Worm (Caenorhabditis elegans) whole organism, late embryonic: Measurements from ENCODE around the gene nhr-100.

Experiments used
- C38D4.7 ChIP-seq: fragments of 200-800 bp; sonication (Bioruptor generic); optimal IDR thresholded peaks from 2 replicates; lab custom pipeline; 2018; ENCODE audit warnings: mild to moderate bottlenecking, missing genetic modification characterization, moderate library complexity, missing compliant biosample characterization
- K02D7.2 ChIP-seq: sonication (generic microtip); optimal IDR thresholded peaks from 2 replicates; lab custom pipeline; 2017; ENCODE audit warnings: mild to moderate bottlenecking, missing genetic modification characterization, missing compliant biosample characterization
- K09A11.1 ChIP-seq: sonication (generic microtip); optimal IDR thresholded peaks from 2 replicates; lab custom pipeline; 2017; ENCODE audit warnings: antibody characterized with exemption, mild to moderate bottlenecking, missing genetic modification characterization, missing compliant biosample characterization; ENCODE audit not compliant: insufficient read depth
- Y22D7AL.16 ChIP-seq: sonication (generic microtip); optimal IDR thresholded peaks from 2 replicates; lab custom pipeline; 2016; ENCODE audit warnings: missing genetic modification characterization, missing compliant biosample characterization
- ama-1 ChIP-seq: fragments of 150-350 bp; optimal IDR thresholded peaks from 2 replicates; lab custom pipeline; 2014
- ceh-14 ChIP-seq: sonication (generic microtip); optimal IDR thresholded peaks from 2 replicates; lab custom pipeline; 2016; ENCODE audit warnings: missing genotype, missing genetic modification characterization, missing compliant biosample characterization
- ceh-19 ChIP-seq: fragments of 200-800 bp; sonication (Bioruptor generic); optimal IDR thresholded peaks from 2 replicates; lab custom pipeline; 2018; ENCODE audit warnings: mild to moderate bottlenecking, missing genetic modification characterization, missing compliant biosample characterization
- ceh-2 ChIP-seq: sonication (generic microtip); optimal IDR thresholded peaks from 2 replicates; lab custom pipeline; 2016; ENCODE audit warnings: missing genotype, missing genetic modification characterization, missing compliant biosample characterization
- ceh-22 ChIP-seq: sonication (generic microtip); optimal IDR thresholded peaks from 2 replicates; lab custom pipeline; 2017; ENCODE audit warnings: missing biosample characterization, missing genetic modification characterization
- ceh-24 ChIP-seq: sonication (generic microtip); optimal IDR thresholded peaks from 2 replicates; lab custom pipeline; 2016; ENCODE audit warnings: mild to moderate bottlenecking, missing genetic modification characterization, missing compliant biosample characterization
- ceh-34 ChIP-seq: sonication (generic microtip); optimal IDR thresholded peaks from 2 replicates; lab custom pipeline; 2016; ENCODE audit warnings: mild to moderate bottlenecking, missing genetic modification characterization, missing compliant biosample characterization
- ceh-45 ChIP-seq: fragments of 200-800 bp; sonication (Bioruptor generic); IDR thresholded peaks from 2 replicates; pipeline ENCODE4 v1.3.6; 2022; ENCODE audit warnings: missing genetic modification reagents, missing genetic modification characterization, missing compliant biosample characterization
- che-1 ChIP-seq: sonication (generic microtip); optimal IDR thresholded peaks from 2 replicates; lab custom pipeline; 2016; ENCODE audit warnings: mild to moderate bottlenecking, missing genetic modification characterization, missing compliant biosample characterization
- elt-2 ChIP-seq: sonication (generic microtip); optimal IDR thresholded peaks from 2 replicates; lab custom pipeline; 2016; ENCODE audit warnings: missing genetic modification reagents, missing genetic modification characterization, missing compliant biosample characterization
- elt-4 ChIP-seq: sonication (generic microtip); optimal IDR thresholded peaks from 2 replicates; lab custom pipeline; 2016; ENCODE audit warnings: missing genetic modification characterization, missing compliant biosample characterization
- ets-4 ChIP-seq: sonication (generic microtip); optimal IDR thresholded peaks from 2 replicates; lab custom pipeline; 2016; ENCODE audit warnings: missing genetic modification characterization, missing compliant biosample characterization
- eyg-1 ChIP-seq: sonication (generic microtip); optimal IDR thresholded peaks from 2 replicates; lab custom pipeline; 2016; ENCODE audit warnings: missing genotype, missing genetic modification characterization, missing compliant biosample characterization
- fkh-10 ChIP-seq: fragments of 150-350 bp; optimal IDR thresholded peaks from 2 replicates; lab custom pipeline; 2014; ENCODE audit warnings: missing biosample characterization, missing genetic modification reagents, missing genetic modification characterization
- fkh-6 ChIP-seq: sonication (generic microtip); optimal IDR thresholded peaks from 2 replicates; lab custom pipeline; 2016; ENCODE audit warnings: missing genetic modification characterization, missing compliant biosample characterization
- hlh-13 ChIP-seq: fragments of 200-800 bp; sonication (Bioruptor generic); optimal IDR thresholded peaks from 2 replicates; lab custom pipeline; 2018; ENCODE audit warnings: mild to moderate bottlenecking, missing genetic modification characterization, missing compliant biosample characterization
- hlh-30 ChIP-seq: sonication (generic microtip); optimal IDR thresholded peaks from 2 replicates; lab custom pipeline; 2017; ENCODE audit warnings: antibody characterized with exemption, missing genetic modification characterization, missing compliant biosample characterization; ENCODE audit not compliant: insufficient read depth
- hlh-6 ChIP-seq: sonication (generic microtip); optimal IDR thresholded peaks from 2 replicates; lab custom pipeline; 2016; ENCODE audit warnings: missing genotype, missing genetic modification characterization, missing compliant biosample characterization
- hlh-8 ChIP-seq: sonication (generic microtip); optimal IDR thresholded peaks from 2 replicates; lab custom pipeline; 2016; ENCODE audit warnings: missing genotype, missing genetic modification characterization, missing compliant biosample characterization
- madf-2 ChIP-seq: sonication (generic microtip); optimal IDR thresholded peaks from 2 replicates; lab custom pipeline; 2017; ENCODE audit warnings: missing genetic modification characterization, missing compliant biosample characterization
- mec-3 ChIP-seq: sonication (generic microtip); optimal IDR thresholded peaks from 2 replicates; lab custom pipeline; 2016; ENCODE audit warnings: borderline replicate concordance, missing genetic modification characterization, missing compliant biosample characterization
- nhr-11 ChIP-seq: fragments of 150-350 bp; optimal IDR thresholded peaks from 2 replicates; lab custom pipeline; 2014; ENCODE audit warnings: missing biosample characterization, missing genetic modification characterization
- npax-4 ChIP-seq: sonication (generic microtip); optimal IDR thresholded peaks from 2 replicates; lab custom pipeline; 2016; ENCODE audit warnings: missing genetic modification characterization, missing compliant biosample characterization
- pat-9 ChIP-seq: fragments of 200-800 bp; sonication (Bioruptor generic); optimal IDR thresholded peaks from 2 replicates; lab custom pipeline; 2018; ENCODE audit warnings: mild to moderate bottlenecking, missing genetic modification characterization, moderate library complexity, missing compliant biosample characterization
- pros-1 ChIP-seq: fragments of 150-350 bp; optimal IDR thresholded peaks from 2 replicates; lab custom pipeline; 2014; ENCODE audit warnings: missing biosample characterization, missing genetic modification reagents, missing genetic modification characterization
- ref-2 ChIP-seq: sonication (generic microtip); optimal IDR thresholded peaks from 2 replicates; lab custom pipeline; 2016; ENCODE audit warnings: missing genetic modification characterization, missing compliant biosample characterization
- sdc-2 ChIP-seq: sonication (generic microtip); optimal IDR thresholded peaks from 2 replicates; lab custom pipeline; 2016; ENCODE audit warnings: missing genotype, missing genetic modification characterization, missing compliant biosample characterization
- sox-4 ChIP-seq: sonication (generic microtip); optimal IDR thresholded peaks from 2 replicates; lab custom pipeline; 2017; ENCODE audit warnings: mild to moderate bottlenecking, missing genetic modification characterization, inconsistent platforms, missing compliant biosample characterization
- tbx-2 ChIP-seq: sonication (generic microtip); optimal IDR thresholded peaks from 2 replicates; lab custom pipeline; 2016; ENCODE audit warnings: missing genetic modification characterization, missing compliant biosample characterization
- tbx-7 ChIP-seq: sonication (generic microtip); optimal IDR thresholded peaks from 2 replicates; lab custom pipeline; 2016; ENCODE audit warnings: missing genotype, missing genetic modification characterization, missing compliant biosample characterization
- ttx-3 ChIP-seq: sonication (generic microtip); optimal IDR thresholded peaks from 2 replicates; lab custom pipeline; 2016; ENCODE audit warnings: missing genetic modification reagents, missing genetic modification characterization, missing compliant biosample characterization
- unc-3 ChIP-seq, 2 experiments: fragments of 200-800 bp in 1 of 2; sonication (Bioruptor generic) in 1 of 2; sonication (generic microtip) in 1 of 2; conservative IDR thresholded peaks in 1 of 2; optimal IDR thresholded peaks in 1 of 2; 2 replicates each; pipeline versions ENCODE4 v1.3.6 to Lab custom; 2016 to 2022; ENCODE audit warnings: missing compliant biosample characterization in 2 of 2, missing genetic modification characterization in 2 of 2, missing genetic modification reagents in 1 of 2
- unc-42 ChIP-seq: sonication (generic microtip); optimal IDR thresholded peaks from 2 replicates; lab custom pipeline; 2016; ENCODE audit warnings: missing genotype, missing genetic modification characterization, missing compliant biosample characterization
- unc-55 ChIP-seq: sonication (generic microtip); optimal IDR thresholded peaks from 2 replicates; lab custom pipeline; 2017; ENCODE audit warnings: missing biosample characterization, missing genetic modification reagents, missing genetic modification characterization
- unc-86 ChIP-seq: sonication (generic microtip); optimal IDR thresholded peaks from 2 replicates; lab custom pipeline; 2016; ENCODE audit warnings: missing genetic modification characterization, missing compliant biosample characterization
- zip-5 ChIP-seq: sonication (generic microtip); optimal IDR thresholded peaks from 2 replicates; lab custom pipeline; 2016; ENCODE audit warnings: missing genetic modification characterization, missing compliant biosample characterization

nhr-100 gene

DNA sequence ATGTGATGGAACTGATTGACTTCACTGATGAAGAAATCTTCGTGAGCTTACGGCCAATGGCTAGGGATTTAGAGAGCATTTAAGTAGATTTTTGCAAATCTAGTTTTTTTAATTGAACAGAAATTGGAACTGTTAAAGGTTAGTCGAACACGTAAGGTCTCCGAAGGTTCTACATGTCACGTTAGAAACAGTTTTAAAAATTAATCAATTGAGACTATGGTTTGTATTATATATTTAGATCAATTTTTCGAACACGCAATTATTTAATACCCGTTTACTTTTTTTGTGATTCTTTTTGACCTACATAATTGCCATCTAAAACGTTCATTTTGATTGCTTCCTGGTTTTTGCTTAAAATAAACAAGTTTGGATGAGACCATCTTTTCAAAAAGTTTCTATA is 16.4 kb downstream of the nhr-100 start, which contains the start of gene C28D4.4:
Gene C28D4.4 (minus strand): TSS at position 101 of the 400 bp plus-strand sequence.
- TF ChIP-seq che-1: no peak
- TF ChIP-seq Y22D7AL.16 (tag; lab: Kevin White, UChicago): no peak
- no peak for TF ChIP-seq K02D7.2 (tag; lab: Kevin White, UChicago)
- TF ChIP-seq fkh-10 (GFP tag; lab: Kevin White, UChicago): no peak
- TF ChIP-seq pat-9 (tag; lab: Kevin White, UChicago): no peak

DNA sequence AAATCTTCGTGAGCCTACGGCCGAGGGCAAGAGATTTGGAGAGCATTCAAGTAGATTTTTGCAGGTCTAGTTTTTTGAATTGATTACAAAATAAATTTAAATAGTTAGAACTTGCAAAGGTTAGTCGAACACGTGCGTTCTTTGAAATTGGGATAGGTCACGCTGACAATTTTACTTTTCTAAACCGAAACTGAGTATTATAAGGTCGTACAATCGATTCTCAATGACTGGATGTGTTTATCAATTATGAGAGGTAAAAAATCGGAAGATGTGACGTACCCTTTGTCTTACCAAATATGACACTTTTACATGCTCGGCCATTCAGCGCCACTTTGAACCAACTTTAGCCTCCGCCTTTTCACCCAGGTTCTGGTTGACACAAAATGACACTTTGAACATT is 18.3 kb downstream of the nhr-100 start, which contains the start of gene C28D4.5:
Gene C28D4.5 (minus strand): TSS at position 101 of the 400 bp plus-strand sequence.
- TF ChIP-seq zip-5 (tag; lab: Kevin White, UChicago) (no peak), ama-1 (no peak), ceh-14 (tag; lab: Kevin White, UChicago) (no peak), tbx-2 (tag; lab: Kevin White, UChicago) (no peak), ceh-22 (tag; lab: Kevin White, UChicago) (no peak), ceh-2 (no peak), K09A11.1 (tag; lab: Kevin White, UChicago) (no peak), tbx-7 (tag; lab: Kevin White, UChicago) (no peak), ceh-24 (no peak), madf-2 (tag; lab: Kevin White, UChicago) (no peak), ref-2 (tag; lab: Kevin White, UChicago) (no peak)

DNA sequence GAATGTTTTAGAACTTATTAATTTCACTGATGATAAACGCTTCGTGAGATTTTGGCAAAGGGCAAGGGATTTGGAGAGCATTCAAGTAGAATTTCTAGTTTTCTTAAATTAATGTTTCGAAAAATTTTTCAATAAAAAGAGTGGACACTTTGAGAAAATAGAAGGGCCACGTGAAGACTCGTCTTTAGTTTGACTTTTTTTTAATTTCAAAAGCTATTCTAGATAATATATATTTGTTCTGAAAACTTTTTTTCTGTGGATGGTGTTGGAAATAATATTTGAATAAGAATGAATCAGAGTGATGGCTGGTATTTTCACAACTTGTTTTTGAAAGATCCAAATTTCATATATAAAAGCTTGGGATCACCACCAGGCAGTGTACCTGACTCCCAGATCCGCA is 19.9 kb downstream of the nhr-100 start, which contains the start of gene C28D4.8:
Gene C28D4.8 (minus strand): TSS at position 101 of the 400 bp plus-strand sequence.
- TF ChIP-seq pat-9 (tag; lab: Kevin White, UChicago): no peak
- no peak for TF ChIP-seq elt-2 (tag; lab: Kevin White, UChicago)
- TF ChIP-seq eyg-1 (tag; lab: Kevin White, UChicago): no peak
- TF ChIP-seq ceh-19: no peak
- no peak for TF ChIP-seq elt-4 (tag; lab: Kevin White, UChicago)
- TF ChIP-seq ceh-45 (GFP tag; lab: Robert Waterston, UW): no peak
- no peak for TF ChIP-seq C38D4.7
- no peak for TF ChIP-seq npax-4 (tag; lab: Kevin White, UChicago)
- no peak for TF ChIP-seq zip-5 (tag; lab: Kevin White, UChicago)
- TF ChIP-seq unc-42 (tag; lab: Kevin White, UChicago): no peak
- TF ChIP-seq unc-86: no peak
- no peak for TF ChIP-seq pros-1
- TF ChIP-seq unc-55 (GFP tag; lab: Kevin White, UChicago): no peak
- no peak for TF ChIP-seq K02D7.2 (tag; lab: Kevin White, UChicago)
- TF ChIP-seq madf-2 (tag; lab: Kevin White, UChicago): no peak

DNA sequence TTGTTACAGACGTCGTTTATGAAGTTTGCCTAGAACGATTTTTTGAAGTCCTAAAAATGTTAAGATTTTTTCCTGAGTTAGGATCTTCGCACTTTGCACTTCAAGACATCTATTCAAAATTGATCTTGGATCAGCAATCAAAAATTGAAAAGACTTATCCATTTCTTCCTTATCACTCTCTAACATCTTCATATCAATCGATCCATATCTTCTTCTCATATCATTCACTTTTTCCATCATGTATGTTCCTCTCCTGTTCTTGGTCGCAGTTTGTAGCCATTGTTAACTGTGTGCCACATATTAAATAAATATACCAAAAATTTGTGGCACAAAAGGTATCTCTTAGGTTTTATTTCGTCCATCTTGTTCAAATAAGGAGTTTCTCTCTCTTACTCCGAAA is 27.2 kb downstream of the nhr-100 start:
- no peak for TF ChIP-seq mec-3 (tag; lab: Kevin White, UChicago)
- TF ChIP-seq ceh-14 (tag; lab: Kevin White, UChicago): no peak
- TF ChIP-seq madf-2 (tag; lab: Kevin White, UChicago): no peak
- TF ChIP-seq hlh-30 (tag; lab: Kevin White, UChicago): no peak
- no peak for TF ChIP-seq hlh-6 (tag; lab: Kevin White, UChicago)
- TF ChIP-seq che-1: no peak
- no peak for TF ChIP-seq unc-42 (tag; lab: Kevin White, UChicago)

DNA sequence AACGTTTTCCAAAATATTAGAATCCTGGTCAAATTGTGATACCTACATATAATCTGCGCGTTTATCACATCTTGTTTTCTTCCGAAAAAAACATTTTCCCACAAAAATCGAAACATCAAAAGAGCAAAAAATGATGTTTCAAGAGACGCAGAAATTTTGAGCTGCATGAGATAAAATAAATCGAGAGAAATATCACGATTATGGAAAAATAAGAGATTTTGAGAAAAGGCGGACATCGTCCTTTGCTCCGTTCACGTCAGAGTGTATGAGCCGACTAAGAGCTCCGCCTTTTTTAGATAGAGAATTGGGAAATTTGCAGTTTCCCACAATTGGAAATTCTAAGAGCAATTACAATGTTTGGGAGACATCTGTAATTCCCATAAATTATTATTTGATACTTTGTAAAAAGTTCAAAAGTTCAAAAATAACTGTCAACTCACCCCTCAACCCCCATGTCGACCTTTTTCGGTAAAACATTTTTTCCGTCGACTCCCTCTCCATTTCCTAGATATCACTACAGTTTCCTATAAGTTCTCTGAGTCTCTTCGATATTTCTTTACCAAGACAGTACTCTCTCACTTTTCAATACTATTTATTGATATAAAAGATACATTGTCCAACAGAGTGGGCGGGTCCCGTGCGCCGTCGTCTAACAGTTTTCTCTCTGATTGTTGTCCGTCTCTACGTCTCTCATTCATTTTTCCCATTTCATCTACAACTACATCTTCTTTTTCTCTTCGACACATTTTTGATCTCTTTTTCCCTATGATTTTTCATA is 28.4 kb downstream of the nhr-100 start:
- TF ChIP-seq nhr-11 (tag; lab: Kevin White, UChicago): no peak
- TF ChIP-seq ttx-3 (tag; lab: Kevin White, UChicago): no peak
- no peak for TF ChIP-seq ceh-34 (tag; lab: Kevin White, UChicago)
- TF ChIP-seq hlh-13 (GFP tag; lab: Kevin White, UChicago): no peak
- no peak for TF ChIP-seq unc-3 (GFP tag; conservative IDR thresholded peaks at IDR 0.05; lab: Robert Waterston, UW)
- TF ChIP-seq unc-3 (tag; optimal IDR thresholded peaks at IDR 0.05; lab: Kevin White, UChicago): no peak
- no peak for TF ChIP-seq C38D4.7
- TF ChIP-seq sox-4 (tag; lab: Kevin White, UChicago): no peak
- TF ChIP-seq fkh-6 (tag; lab: Kevin White, UChicago): no peak
- no peak for TF ChIP-seq ets-4
- TF ChIP-seq ref-2 (tag; lab: Kevin White, UChicago): no peak
- no peak for TF ChIP-seq hlh-8
- TF ChIP-seq sdc-2 (tag; lab: Kevin White, UChicago): no peak
